Fruit fly (Drosophila melanogaster) whole organism, embryonic: Measurements from ENCODE around the gene CG10338.

ENCODE experiments used
- B-H2 ChIP-seq: fragments of 200-800 bp; sonication (Bioruptor generic); optimal IDR thresholded peaks from 2 replicates; lab custom pipeline; 2018; ENCODE audit warnings: missing biosample characterization, mild to moderate bottlenecking, missing genetic modification characterization
- CG10147 ChIP-seq: fragments of 200-800 bp; sonication (Bioruptor generic); optimal IDR thresholded peaks from 2 replicates; lab custom pipeline; 2019; ENCODE audit warnings: missing biosample characterization, mild to moderate bottlenecking, missing genetic modification characterization, moderate library complexity
- CG10462 ChIP-seq: fragments of 200-800 bp; sonication (Bioruptor generic); optimal IDR thresholded peaks from 2 replicates; lab custom pipeline; 2016; ENCODE audit warnings: missing biosample characterization, missing genetic modification characterization
- CG10979 ChIP-seq: fragments of 200-800 bp; sonication (Bioruptor generic); optimal IDR thresholded peaks from 2 replicates; lab custom pipeline; 2018; ENCODE audit warnings: missing biosample characterization, mild to moderate bottlenecking, missing genetic modification characterization, moderate library complexity
- CG12299 ChIP-seq: fragments of 200-800 bp; sonication (Bioruptor generic); optimal IDR thresholded peaks from 2 replicates; lab custom pipeline; 2018; ENCODE audit warnings: missing biosample characterization, mild to moderate bottlenecking, missing genetic modification characterization
- CG13287 ChIP-seq: fragments of 200-800 bp; sonication (Bioruptor generic); IDR thresholded peaks from 2 replicates; pipeline ENCODE4 v1.3.6; 2022; ENCODE audit warnings: missing biosample characterization, missing genetic modification characterization; ENCODE audit not compliant: partially characterized antibody
- CG13424 ChIP-seq: fragments of 200-800 bp; sonication (Bioruptor generic); optimal IDR thresholded peaks from 2 replicates; lab custom pipeline; 2019; ENCODE audit warnings: missing biosample characterization, mild to moderate bottlenecking, missing genetic modification characterization, moderate library complexity
- CG14441 ChIP-seq: fragments of 200-800 bp; sonication (Bioruptor generic); IDR thresholded peaks from 2 replicates; pipeline ENCODE4 v1.3.6; 2022; ENCODE audit warnings: missing biosample characterization, missing genetic modification characterization
- CG14667 ChIP-seq: fragments of 200-800 bp; sonication (Bioruptor generic); IDR thresholded peaks from 2 replicates; pipeline ENCODE4 v1.3.6; 2022; ENCODE audit warnings: missing biosample characterization, missing genetic modification characterization
- CG14710 ChIP-seq: fragments of 200-800 bp; sonication (Bioruptor generic); optimal IDR thresholded peaks from 3 replicates; lab custom pipeline; 2019; ENCODE audit warnings: missing biosample characterization, mild to moderate bottlenecking, missing genetic modification characterization, moderate library complexity
- CG1603 ChIP-seq: fragments of 200-800 bp; sonication (Bioruptor generic); optimal IDR thresholded peaks from 2 replicates; lab custom pipeline; 2019; ENCODE audit warnings: missing biosample characterization, mild to moderate bottlenecking, missing genetic modification characterization, moderate library complexity
- CG17802 ChIP-seq: fragments of 200-800 bp; sonication (Bioruptor generic); optimal IDR thresholded peaks from 2 replicates; lab custom pipeline; 2018; ENCODE audit warnings: missing biosample characterization, mild to moderate bottlenecking, missing genetic modification characterization, moderate library complexity
- CG1832 ChIP-seq: fragments of 200-800 bp; sonication (Bioruptor generic); optimal IDR thresholded peaks from 2 replicates; lab custom pipeline; 2017; ENCODE audit warnings: missing biosample characterization, mild to moderate bottlenecking, missing genetic modification characterization, inconsistent platforms
- CG2202 ChIP-seq: fragments of 200-800 bp; sonication (Bioruptor generic); optimal IDR thresholded peaks from 2 replicates; lab custom pipeline; 2018; ENCODE audit warnings: missing biosample characterization, mild to moderate bottlenecking, missing genetic modification characterization
- CG31365 ChIP-seq: fragments of 200-800 bp; sonication (Bioruptor generic); optimal IDR thresholded peaks from 2 replicates; lab custom pipeline; 2018; ENCODE audit warnings: missing biosample characterization, mild to moderate bottlenecking, missing genetic modification characterization
- CG31441 ChIP-seq: fragments of 200-800 bp; sonication (Bioruptor generic); IDR thresholded peaks from 2 replicates; pipeline ENCODE4 v1.3.6; 2022; ENCODE audit warnings: missing biosample characterization, missing genetic modification characterization
- CG42726 ChIP-seq: fragments of 200-800 bp; sonication (Bioruptor generic); IDR thresholded peaks from 2 replicates; pipeline ENCODE4 v1.3.6; 2022; ENCODE audit warnings: missing biosample characterization, missing genetic modification characterization; ENCODE audit not compliant: partially characterized antibody
- CG4404 ChIP-seq: fragments of 200-800 bp; sonication (Bioruptor generic); IDR thresholded peaks from 2 replicates; pipeline ENCODE4 v1.3.6; 2022; ENCODE audit warnings: missing biosample characterization, missing genetic modification characterization
- CG4707 ChIP-seq: fragments of 200-800 bp; sonication (Bioruptor generic); optimal IDR thresholded peaks from 2 replicates; lab custom pipeline; 2018; ENCODE audit warnings: missing biosample characterization, mild to moderate bottlenecking, missing genetic modification characterization, moderate library complexity
- CG4730 ChIP-seq: fragments of 200-800 bp; sonication (Bioruptor generic); IDR thresholded peaks from 2 replicates; pipeline ENCODE4 v1.3.6; 2022; ENCODE audit warnings: missing biosample characterization, missing genetic modification characterization
- CG5245 ChIP-seq: fragments of 200-800 bp; sonication (Bioruptor generic); optimal IDR thresholded peaks from 3 replicates; lab custom pipeline; 2016; ENCODE audit warnings: missing biosample characterization, missing genetic modification characterization
- CG6175 ChIP-seq: fragments of 200-800 bp; sonication (Bioruptor generic); IDR thresholded peaks from 3 replicates; pipeline ENCODE4 v1.3.6; 2022; ENCODE audit warnings: missing biosample characterization, missing genetic modification characterization
- CG6272 ChIP-seq: fragments of 200-800 bp; sonication (Bioruptor generic); IDR thresholded peaks from 2 replicates; pipeline ENCODE4 v1.3.6; 2022; ENCODE audit warnings: missing biosample characterization, missing genetic modification characterization
- CG6654 ChIP-seq: fragments of 200-800 bp; sonication (Bioruptor generic); optimal IDR thresholded peaks from 2 replicates; lab custom pipeline; 2017; ENCODE audit warnings: missing biosample characterization, mild to moderate bottlenecking, missing genetic modification characterization
- CG6854 ChIP-seq: fragments of 200-800 bp; sonication (Bioruptor generic); optimal IDR thresholded peaks from 3 replicates; lab custom pipeline; 2017; ENCODE audit warnings: missing biosample characterization, mild to moderate bottlenecking, missing genetic modification characterization
- CHES-1-like ChIP-seq: fragments of 200-800 bp; sonication (Bioruptor generic); optimal IDR thresholded peaks from 2 replicates; lab custom pipeline; 2016; ENCODE audit warnings: missing biosample characterization, missing genetic modification characterization
- CTCF ChIP-seq: fragments of 200-800 bp; sonication (Bioruptor generic); optimal IDR thresholded peaks from 2 replicates; lab custom pipeline; 2017; ENCODE audit warnings: missing biosample characterization, mild to moderate bottlenecking, missing genetic modification characterization, moderate library complexity
- Dek ChIP-seq: fragments of 200-800 bp; sonication (Bioruptor generic); optimal IDR thresholded peaks from 3 replicates; lab custom pipeline; 2019; ENCODE audit warnings: missing biosample characterization, mild to moderate bottlenecking, missing genetic modification characterization, moderate library complexity
- Dp ChIP-seq: fragments of 200-800 bp; sonication (Bioruptor generic); optimal IDR thresholded peaks from 2 replicates; lab custom pipeline; 2018; ENCODE audit warnings: missing biosample characterization, mild to moderate bottlenecking, missing genetic modification characterization, moderate library complexity
- Ets97D ChIP-seq: fragments of 200-800 bp; sonication (Bioruptor generic); optimal IDR thresholded peaks from 3 replicates; lab custom pipeline; 2016; ENCODE audit warnings: missing biosample characterization, missing genetic modification characterization
- HHEX ChIP-seq: fragments of 200-800 bp; sonication (Bioruptor generic); optimal IDR thresholded peaks from 3 replicates; lab custom pipeline; 2017; ENCODE audit warnings: missing biosample characterization, mild to moderate bottlenecking, missing genetic modification characterization, missing genetic modification reagents
- Hr78 ChIP-seq, 2 experiments: fragments of 200-800 bp in 1 of 2; fragments of >200 bp in 1 of 2; sonication (Bioruptor generic) in 1 of 2; optimal IDR thresholded peaks; 2 replicates each; lab custom pipeline; 2017 to 2019; ENCODE audit warnings: missing biosample characterization in 2 of 2, missing genetic modification characterization in 2 of 2, mild to moderate bottlenecking in 1 of 2, moderate library complexity in 1 of 2
- Lim3 ChIP-seq: fragments of 200-800 bp; sonication (Bioruptor generic); IDR thresholded peaks from 2 replicates; pipeline ENCODE4 v1.3.6; 2022; ENCODE audit warnings: missing biosample characterization, missing genetic modification characterization
- Meics ChIP-seq: fragments of 200-800 bp; sonication (Bioruptor generic); optimal IDR thresholded peaks from 2 replicates; lab custom pipeline; 2017; ENCODE audit warnings: missing biosample characterization, mild to moderate bottlenecking, missing genetic modification characterization
- Mes4 ChIP-seq: fragments of 200-800 bp; sonication (Bioruptor generic); optimal IDR thresholded peaks from 2 replicates; lab custom pipeline; 2016; ENCODE audit warnings: missing biosample characterization, missing genetic modification characterization
- Trl ChIP-seq, 3 experiments: fragments of >200 bp in 2 of 3; fragments of 200-800 bp in 1 of 3; sonication (Bioruptor generic) in 1 of 3; optimal IDR thresholded peaks; 2 replicates in 1 of 3; 3 replicates in 2 of 3; lab custom pipeline; 2016 to 2017; ENCODE audit warnings: missing biosample characterization in 1 of 3, missing genetic modification characterization in 1 of 3
- ab ChIP-seq: fragments of 200-800 bp; sonication (Bioruptor generic); optimal IDR thresholded peaks from 2 replicates; lab custom pipeline; 2016; ENCODE audit warnings: missing biosample characterization, missing genetic modification characterization
- croc ChIP-seq: fragments of 200-800 bp; sonication (Bioruptor generic); conservative IDR thresholded peaks from 3 replicates; pipeline ENCODE4 v1.3.6; 2022; ENCODE audit warnings: missing biosample characterization, missing genetic modification characterization
- disco-r ChIP-seq: fragments of 200-800 bp; sonication (Bioruptor generic); optimal IDR thresholded peaks from 2 replicates; lab custom pipeline; 2016; ENCODE audit warnings: missing biosample characterization, missing genetic modification characterization
- emc ChIP-seq: fragments of 200-800 bp; sonication (Bioruptor generic); optimal IDR thresholded peaks from 2 replicates; lab custom pipeline; 2016; ENCODE audit warnings: missing biosample characterization, missing genetic modification characterization
- hb ChIP-seq: fragments of 200-800 bp; sonication (Bioruptor generic); IDR thresholded peaks from 3 replicates; pipeline ENCODE4 v1.3.6; 2022; ENCODE audit warnings: missing biosample characterization, missing genetic modification characterization; ENCODE audit not compliant: partially characterized antibody
- hbn ChIP-seq: fragments of 200-800 bp; sonication (Bioruptor generic); IDR thresholded peaks from 2 replicates; pipeline ENCODE4 v1.3.6; 2022; ENCODE audit warnings: missing biosample characterization, missing genetic modification characterization; ENCODE audit not compliant: partially characterized antibody
- ind ChIP-seq: fragments of 200-800 bp; sonication (Bioruptor generic); optimal IDR thresholded peaks from 3 replicates; lab custom pipeline; 2016; ENCODE audit warnings: missing biosample characterization, missing genetic modification characterization
- lola ChIP-seq, 3 experiments: fragments of >200 bp in 2 of 3; fragments of 200-800 bp in 1 of 3; sonication (Bioruptor generic) in 1 of 3; optimal IDR thresholded peaks; 2 replicates each; lab custom pipeline; 2017 to 2019; ENCODE audit warnings: missing biosample characterization in 3 of 3, missing genetic modification characterization in 3 of 3, mild to moderate bottlenecking in 1 of 3, moderate library complexity in 1 of 3
- pnt ChIP-seq: fragments of 200-800 bp; sonication (Bioruptor generic); optimal IDR thresholded peaks from 3 replicates; lab custom pipeline; 2016; ENCODE audit warnings: missing biosample characterization, missing genetic modification characterization
- psq ChIP-seq: fragments of 200-800 bp; sonication (Bioruptor generic); optimal IDR thresholded peaks from 2 replicates; lab custom pipeline; 2017; ENCODE audit warnings: missing biosample characterization, missing genetic modification characterization
- tll ChIP-seq, 2 experiments: fragments of 200-800 bp in 1 of 2; fragments of >200 bp in 1 of 2; sonication (Bioruptor generic) in 1 of 2; optimal IDR thresholded peaks; 2 replicates each; lab custom pipeline; 2017 to 2019; ENCODE audit warnings: missing biosample characterization in 2 of 2, missing genetic modification characterization in 2 of 2, mild to moderate bottlenecking in 1 of 2, moderate library complexity in 1 of 2
- vvl ChIP-seq: fragments of 200-800 bp; sonication (Bioruptor generic); IDR thresholded peaks from 2 replicates; pipeline ENCODE4 v1.3.6; 2022; ENCODE audit warnings: missing biosample characterization, missing genetic modification characterization
- wdn ChIP-seq: fragments of 200-800 bp; sonication (Bioruptor generic); IDR thresholded peaks from 2 replicates; pipeline ENCODE4 v1.3.6; 2022; ENCODE audit warnings: missing biosample characterization, missing genetic modification characterization

CG10338 gene

dm6 chr2L:18665952-18666606 lies 29.4 kb upstream of the CG10338 start (continued):
- TF ChIP-seq Trl (optimal IDR thresholded peaks at IDR 0.05; lab: Kevin White, UChicago): no peak
- TF ChIP-seq Trl (GFP tag; optimal IDR thresholded peaks at IDR 0.05; lab: Kevin White, UChicago): peak; percentile 45
- TF ChIP-seq psq (GFP tag; lab: Kevin White, UChicago): no peak
- TF ChIP-seq Dek: peak; percentile 8
- no peak for TF ChIP-seq CG31441 (GFP tag; lab: Robert Waterston, UW)
- no peak for TF ChIP-seq CG2202 (tag; lab: Kevin White, UChicago)
- TF ChIP-seq croc (GFP tag; lab: Robert Waterston, UW): no peak
- no peak for TF ChIP-seq lola (GFP tag; optimal IDR thresholded peaks at IDR 0.05; lab: Kevin White, UChicago)
- peak; percentile 42 for TF ChIP-seq ind
- TF ChIP-seq ab (GFP tag; lab: Kevin White, UChicago): no peak
- peak; percentile 10 for TF ChIP-seq CG13424 (tag; lab: Kevin White, UChicago)
- TF ChIP-seq Hr78 (GFP tag; optimal IDR thresholded peaks at IDR 0.05; lab: Kevin White, UChicago): no peak
- TF ChIP-seq CG6854 (GFP tag; lab: Kevin White, UChicago): no peak
- no peak for TF ChIP-seq CG4404 (GFP tag; lab: Robert Waterston, UW)
- TF ChIP-seq CG1832 (GFP tag; lab: Kevin White, UChicago): no peak
- no peak for TF ChIP-seq B-H2 (GFP tag; lab: Kevin White, UChicago)
- TF ChIP-seq tll (GFP tag; optimal IDR thresholded peaks at IDR 0.05; lab: Kevin White, UChicago): no peak
- peak; percentile 47; the same call in 1 of the 2 replicates for TF ChIP-seq vvl
- TF ChIP-seq CG12299: no peak
- peak; percentile 92 for TF ChIP-seq CG14710 (tag; lab: Kevin White, UChicago)
- no peak for TF ChIP-seq hb (GFP tag; lab: Robert Waterston, UW)
- peak; percentile 98 for TF ChIP-seq CTCF (GFP tag; lab: Kevin White, UChicago)
- TF ChIP-seq CG14441 (GFP tag; lab: Robert Waterston, UW): peak; percentile 49; the same call in 1 of the 2 replicates
- peak; percentile 15 for TF ChIP-seq HHEX (GFP tag; lab: Kevin White, UChicago)
- TF ChIP-seq CG31365 (tag; lab: Kevin White, UChicago): peak; percentile 8
- no peak for TF ChIP-seq wdn (GFP tag; lab: Robert Waterston, UW)
- peak; percentile 37 for TF ChIP-seq CG17802
- TF ChIP-seq CG14667 (GFP tag; lab: Robert Waterston, UW): peak; percentile 67
- peak; percentile 20 for TF ChIP-seq Mes4
- peak; percentile 40; the same call in 1 of the 2 replicates for TF ChIP-seq CG13287 (GFP tag; lab: Robert Waterston, UW)
- TF ChIP-seq pnt: peak; percentile 69
- TF ChIP-seq emc (GFP tag; lab: Kevin White, UChicago): peak; percentile 57
- TF ChIP-seq CG42726: peak; percentile 77
- peak; percentile 21 for TF ChIP-seq CG4707 (GFP tag; lab: Kevin White, UChicago)
- no peak for TF ChIP-seq Lim3
- TF ChIP-seq CG6272 (GFP tag; lab: Robert Waterston, UW): peak; percentile 58; the same call in 1 of the 2 replicates
- peak; percentile 49 for TF ChIP-seq Meics (GFP tag; lab: Kevin White, UChicago)
- peak; percentile 55; the same call in 1 of the 2 replicates for TF ChIP-seq CG4730
- no peak for TF ChIP-seq CG10462 (GFP tag; lab: Kevin White, UChicago)
- TF ChIP-seq CG6654: no peak
- peak; percentile 24 for TF ChIP-seq Dp (GFP tag; lab: Kevin White, UChicago)
- no peak for TF ChIP-seq CG6175
- no peak for TF ChIP-seq CG10147
- no peak for TF ChIP-seq CG1603 (tag; lab: Kevin White, UChicago)
- TF ChIP-seq Ets97D: peak; percentile 54
- peak; percentile 56 for TF ChIP-seq CG5245 (GFP tag; lab: Kevin White, UChicago)
- peak; percentile 29 for TF ChIP-seq disco-r (GFP tag; lab: Kevin White, UChicago)
- TF ChIP-seq hbn: no peak
- peak; percentile 43 for TF ChIP-seq CG10979 (tag; lab: Kevin White, UChicago)
- no peak for TF ChIP-seq CHES-1-like
